Worm (Caenorhabditis elegans): Measurements from ENCODE around the gene Y17G9B.5.

Gene Y17G9B.5

DNA sequence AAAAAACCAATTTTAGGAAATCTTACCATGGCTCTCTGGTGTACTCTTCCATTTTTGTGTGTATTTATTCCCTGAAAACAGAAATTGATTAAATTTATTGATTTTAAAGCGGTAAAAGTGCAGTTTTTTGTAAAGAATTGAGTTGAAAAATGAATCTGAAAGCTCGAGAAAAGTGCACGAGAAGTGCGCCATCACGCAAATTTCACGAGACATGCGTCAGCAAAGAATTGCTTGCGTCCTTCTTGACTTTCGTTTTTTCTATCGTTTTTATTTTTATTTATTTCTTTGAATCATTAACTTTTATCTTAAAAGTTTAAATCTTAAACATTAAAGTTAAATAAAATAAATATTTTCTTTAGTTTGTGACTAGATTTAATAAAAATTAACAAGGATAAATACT, 4.6 kb upstream of the Y17G9B.5 start, which contains the start of gene timm-17B.1 (continued):
- TF ChIP-seq mel-28 (tag; optimal IDR thresholded peaks at IDR 0.05; ENCODE audit: borderline replicate concordance) (no peak), ztf-18 (tag; optimal IDR thresholded peaks at IDR 0.05) (peak; percentile 97), egrh-3 (GFP tag; IDR thresholded peaks at IDR 0.05) (no peak), F57C9.4 (tag; optimal IDR thresholded peaks at IDR 0.05) (no peak), ekl-4 (GFP tag; IDR thresholded peaks at IDR 0.05) (0 out of 2 replicates have a peak, but pooled peaks have one; percentile 58), F49E8.2 (tag; optimal IDR thresholded peaks at IDR 0.05; ENCODE audit: insufficient read depth) (no peak), athp-1 (tag; optimal IDR thresholded peaks at IDR 0.05) (no peak), snpc-1.3 (tag; optimal IDR thresholded peaks at IDR 0.05; ENCODE audit: insufficient read depth) (no peak), ZK185.1 (tag; optimal IDR thresholded peaks at IDR 0.05; ENCODE audit: poor library complexity, severe bottlenecking) (peak; percentile 49), hmg-1.2 (GFP tag; IDR thresholded peaks at IDR 0.05) (peak; percentile 41), tbp1 (GFP tag; optimal IDR thresholded peaks at IDR 0.05) (peak; percentile 9), K11D2.4 (GFP tag; IDR thresholded peaks at IDR 0.05) (no peak), madf-3 (GFP tag; IDR thresholded peaks at IDR 0.05) (no peak), Y56A3A.18 (GFP tag; IDR thresholded peaks at IDR 0.05) (peak; percentile 29; the same call in 1 of the 2 replicates), hlh-26 (GFP tag; conservative IDR thresholded peaks at IDR 0.05) (no peak), Y53G8AR.9 (GFP tag; conservative IDR thresholded peaks at IDR 0.05) (0 out of 2 replicates have a peak, but pooled peaks have one; percentile 62), F52B5.7 (tag; optimal IDR thresholded peaks at IDR 0.05) (no peak), ccch-3 (GFP tag; optimal IDR thresholded peaks at IDR 0.05) (no peak), sdz-38 (tag; optimal IDR thresholded peaks at IDR 0.05) (no peak), B0019.2 (GFP tag; conservative IDR thresholded peaks at IDR 0.05) (no peak), cebp-1 (GFP tag; IDR thresholded peaks at IDR 0.05) (no peak), cebp-1 (tag; optimal IDR thresholded peaks at IDR 0.05) (peak; percentile 62), F10E7.11 (tag; optimal IDR thresholded peaks at IDR 0.05) (no peak), mes-4 (tag; optimal IDR thresholded peaks at IDR 0.05) (no peak), pbrm-1 (GFP tag; IDR thresholded peaks at IDR 0.05) (peak; percentile 58; the same call in 1 of the 2 replicates), gei-17 (GFP tag; optimal IDR thresholded peaks at IDR 0.05) (no peak), ceh-40 (GFP tag; IDR thresholded peaks at IDR 0.05) (no peak), F33H1.4 (GFP tag; IDR thresholded peaks at IDR 0.05) (peak; percentile 62), ceh-27 (GFP tag; optimal IDR thresholded peaks at IDR 0.05) (no peak), nfya-2 (GFP tag; IDR thresholded peaks at IDR 0.05) (no peak), egl-18 (GFP tag; IDR thresholded peaks at IDR 0.05) (no peak), die-1 (tag; optimal IDR thresholded peaks at IDR 0.05) (no peak), rpc-1 (optimal IDR thresholded peaks at IDR 0.05) (no peak), rpc-1 (tag; optimal IDR thresholded peaks at IDR 0.05) (no peak), dpl-1 (GFP tag; optimal IDR thresholded peaks at IDR 0.05) (no peak), Y79H2A.3 (GFP tag; conservative IDR thresholded peaks at IDR 0.05) (no peak), hlh-12 (tag; optimal IDR thresholded peaks at IDR 0.05) (no peak), C17E4.6 (GFP tag; IDR thresholded peaks at IDR 0.05) (no peak), ceh-100 (GFP tag; IDR thresholded peaks at IDR 0.05) (peak; percentile 39; the same call in 1 of the 2 replicates), B0336.3 (GFP tag; IDR thresholded peaks at IDR 0.05) (0 out of 2 replicates have a peak, but pooled peaks have one; percentile 50), unc-130 (GFP tag; optimal IDR thresholded peaks at IDR 0.05) (no peak), let-607 (tag; optimal IDR thresholded peaks at IDR 0.05) (peak in 1 of 2 experiments; percentile 14), nhr-90 (tag; optimal IDR thresholded peaks at IDR 0.05) (no peak), F23B12.7 (tag; optimal IDR thresholded peaks at IDR 0.05; ENCODE audit: insufficient read depth) (no peak), egl-44 (GFP tag; IDR thresholded peaks at IDR 0.05) (no peak), fkh-3 (tag; optimal IDR thresholded peaks at IDR 0.05) (no peak), Y53F4B.3 (GFP tag; IDR thresholded peaks at IDR 0.05) (no peak), atf-7 (tag; optimal IDR thresholded peaks at IDR 0.05) (no peak), rcor-1 (GFP tag; IDR thresholded peaks at IDR 0.05) (peak; percentile 63; the same call in 1 of the 2 replicates)

Measured in whole organism, young adult.